Worm (Caenorhabditis elegans) whole organism, late embryonic: ENCODE results near the gene C26F1.1.
A peak's percentile ranks its signal among the peaks of the same experiment; 100 is the strongest.

Experiments used
- dmd-4 ChIP-seq: sonication (generic microtip); optimal IDR thresholded peaks from 2 replicates; lab custom pipeline; 2016; ENCODE audit warnings: borderline replicate concordance, missing genetic modification characterization, missing compliant biosample characterization
- gmeb-2 ChIP-seq: sonication (generic microtip); optimal IDR thresholded peaks from 2 replicates; lab custom pipeline; 2016; ENCODE audit warnings: missing genetic modification characterization, inconsistent platforms, missing compliant biosample characterization
- hlh-15 ChIP-seq: sonication (generic microtip); optimal IDR thresholded peaks from 2 replicates; lab custom pipeline; 2016; ENCODE audit warnings: missing genetic modification characterization, missing compliant biosample characterization
- hlh-30 ChIP-seq: sonication (generic microtip); optimal IDR thresholded peaks from 2 replicates; lab custom pipeline; 2017; ENCODE audit warnings: antibody characterized with exemption, missing genetic modification characterization, missing compliant biosample characterization; ENCODE audit not compliant: insufficient read depth
- tbx-7 ChIP-seq: sonication (generic microtip); optimal IDR thresholded peaks from 2 replicates; lab custom pipeline; 2016; ENCODE audit warnings: missing genotype, missing genetic modification characterization, missing compliant biosample characterization

Gene C26F1.1

DNA sequence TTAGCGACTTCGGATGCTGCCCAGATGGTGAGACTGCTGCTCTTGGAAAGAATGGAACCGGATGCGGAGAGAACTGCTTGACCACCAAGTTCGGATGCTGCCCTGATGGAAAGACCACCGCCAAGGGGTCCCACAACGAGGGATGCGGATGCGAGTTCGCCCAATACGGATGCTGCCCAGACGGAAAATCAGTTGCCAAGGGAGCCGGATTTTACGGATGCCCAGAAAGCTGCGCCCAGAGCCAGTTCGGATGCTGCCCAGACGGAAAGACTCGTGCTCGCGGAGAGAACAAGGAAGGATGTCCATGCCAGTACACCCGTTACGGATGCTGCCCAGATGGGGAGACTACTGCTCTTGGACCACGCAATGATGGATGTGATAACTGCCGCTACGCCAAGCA is 45.7 kb downstream of the C26F1.1 start:
- TF ChIP-seq tbx-7 (no peak), hlh-15 (tag; lab: Kevin White, UChicago) (no peak), gmeb-2 (tag; lab: Kevin White, UChicago) (no peak)

DNA sequence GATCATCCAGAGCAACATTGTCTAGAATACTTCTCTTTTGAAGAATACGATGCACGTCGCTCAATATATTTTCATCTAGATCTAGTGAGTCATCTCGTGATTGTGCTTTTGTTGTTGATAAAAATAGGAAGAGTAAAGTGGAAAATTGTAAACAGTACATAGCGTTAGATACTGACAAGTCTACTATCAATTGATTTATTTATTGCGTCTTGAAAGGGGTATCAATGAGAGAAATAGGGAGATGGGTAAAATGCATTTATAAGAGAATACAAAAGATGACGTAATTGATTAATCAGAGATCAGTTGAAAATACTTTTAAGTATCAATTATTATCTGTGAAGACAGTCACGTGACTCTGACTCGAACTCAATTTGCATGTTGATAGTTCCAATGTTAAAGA is 51.7 kb downstream of the C26F1.1 start, which contains the start of gene txt-5:
txt-5 (minus strand) TSS at position 224 of the 400 bp plus-strand sequence.
- TF ChIP-seq dmd-4 (tag; lab: Kevin White, UChicago) = no peak
- peak; percentile 39 for TF ChIP-seq hlh-30
